Worm (Caenorhabditis elegans) whole organism, early embryonic: ENCODE data around the gene ints-6.

Experiments used
- B0310.2 ChIP-seq: sonication (generic microtip); optimal IDR thresholded peaks from 2 replicates; lab custom pipeline; 2016; ENCODE audit warnings: mild to moderate bottlenecking, missing genetic modification characterization, missing compliant biosample characterization
- F13C5.2 ChIP-seq: sonication (generic microtip); optimal IDR thresholded peaks from 2 replicates; lab custom pipeline; 2017; ENCODE audit warnings: mild to moderate bottlenecking, missing genetic modification characterization, inconsistent platforms, missing compliant biosample characterization
- aly-1 ChIP-seq: sonication (generic microtip); optimal IDR thresholded peaks from 2 replicates; lab custom pipeline; 2016; ENCODE audit warnings: missing genetic modification characterization, missing compliant biosample characterization
- ama-1 ChIP-seq: fragments of 150-350 bp; optimal IDR thresholded peaks from 2 replicates; lab custom pipeline; 2014
- ceh-13 ChIP-seq: fragments of 200-800 bp; sonication (Bioruptor generic); optimal IDR thresholded peaks from 2 replicates; lab custom pipeline; 2018; ENCODE audit warnings: mild to moderate bottlenecking, missing genetic modification characterization, missing compliant biosample characterization
- ceh-36 ChIP-seq: sonication (generic microtip); optimal IDR thresholded peaks from 2 replicates; lab custom pipeline; 2016; ENCODE audit warnings: missing genetic modification characterization, inconsistent platforms, missing compliant biosample characterization
- ets-7 ChIP-seq: sonication (generic microtip); optimal IDR thresholded peaks from 2 replicates; lab custom pipeline; 2016; ENCODE audit warnings: missing genotype, missing genetic modification characterization, missing compliant biosample characterization
- flt-1 ChIP-seq: fragments of 200-800 bp; sonication (Bioruptor generic); IDR thresholded peaks from 2 replicates; pipeline ENCODE4 v1.3.6; 2022; ENCODE audit warnings: missing genetic modification characterization, missing compliant biosample characterization
- hmbx-1 ChIP-seq: sonication (generic microtip); optimal IDR thresholded peaks from 2 replicates; lab custom pipeline; 2016; ENCODE audit warnings: mild to moderate bottlenecking, missing genetic modification characterization, missing compliant biosample characterization
- hmg-4 ChIP-seq: fragments of 200-800 bp; sonication (Bioruptor generic); optimal IDR thresholded peaks from 2 replicates; lab custom pipeline; 2018; ENCODE audit warnings: mild to moderate bottlenecking, missing genetic modification characterization, missing compliant biosample characterization
- hnd-1 ChIP-seq: sonication (generic microtip); optimal IDR thresholded peaks from 2 replicates; lab custom pipeline; 2016; ENCODE audit warnings: missing genetic modification characterization, missing compliant biosample characterization
- pes-1 ChIP-seq: fragments of 200-800 bp; sonication (Bioruptor generic); IDR thresholded peaks from 2 replicates; pipeline ENCODE4 v1.3.6; 2022; ENCODE audit warnings: missing genetic modification reagents, missing genetic modification characterization, missing compliant biosample characterization
- scrt-1 ChIP-seq: fragments of 200-800 bp; sonication (Bioruptor generic); IDR thresholded peaks from 2 replicates; pipeline ENCODE4 v1.3.6; 2022; ENCODE audit warnings: missing genetic modification characterization, missing compliant biosample characterization
- sea-1 ChIP-seq: fragments of 200-800 bp; sonication (Bioruptor generic); conservative IDR thresholded peaks from 2 replicates; pipeline ENCODE4 v1.3.6; 2022; ENCODE audit warnings: missing genetic modification characterization, missing compliant biosample characterization
- tbx-11 ChIP-seq: fragments of 200-800 bp; sonication (Bioruptor generic); IDR thresholded peaks from 2 replicates; pipeline ENCODE4 v1.3.6; 2022; ENCODE audit warnings: missing genetic modification characterization, missing compliant biosample characterization
- tbx-37 ChIP-seq: fragments of 200-800 bp; sonication (Bioruptor generic); conservative IDR thresholded peaks from 2 replicates; pipeline ENCODE4 v1.3.6; 2022; ENCODE audit warnings: missing genetic modification reagents, missing genetic modification characterization, missing compliant biosample characterization
- tra-4 ChIP-seq: sonication (generic microtip); optimal IDR thresholded peaks from 2 replicates; lab custom pipeline; 2017; ENCODE audit warnings: missing genetic modification characterization, missing compliant biosample characterization

The ints-6 gene

ce11 chrIV:8665778-8666177, 25.8 kb upstream of the ints-6 start:
- TF ChIP-seq ceh-36 (tag; lab: Kevin White, UChicago) (no peak), ama-1 (lab: Kevin White, UChicago) (no peak), F13C5.2 (tag; lab: Kevin White, UChicago) (no peak), tbx-37 (GFP tag; lab: Robert Waterston, UW) (no peak), aly-1 (tag; lab: Kevin White, UChicago) (no peak), sea-1 (GFP tag; lab: Robert Waterston, UW) (no peak), hmbx-1 (tag; lab: Kevin White, UChicago) (no peak), B0310.2 (no peak), hmg-4 (no peak), tbx-11 (GFP tag; lab: Robert Waterston, UW) (no peak), ceh-13 (no peak), tra-4 (tag; lab: Kevin White, UChicago) (no peak), ets-7 (tag; lab: Kevin White, UChicago) (no peak), scrt-1 (no peak), hnd-1 (tag; lab: Kevin White, UChicago) (no peak), flt-1 (GFP tag; lab: Robert Waterston, UW) (no peak)

- TF ChIP-seq scrt-1 (no peak), ceh-36 (tag; lab: Kevin White, UChicago) (no peak), sea-1 (GFP tag; lab: Robert Waterston, UW) (no peak), tbx-37 (GFP tag; lab: Robert Waterston, UW) (no peak), F13C5.2 (tag; lab: Kevin White, UChicago) (no peak), hmbx-1 (tag; lab: Kevin White, UChicago) (no peak), B0310.2 (no peak), hnd-1 (tag; lab: Kevin White, UChicago) (no peak), tbx-11 (GFP tag; lab: Robert Waterston, UW) (no peak), ceh-13 (no peak), pes-1 (no peak), hmg-4 (no peak), ets-7 (tag; lab: Kevin White, UChicago) (no peak), tra-4 (tag; lab: Kevin White, UChicago) (no peak), ama-1 (lab: Kevin White, UChicago) (no peak), aly-1 (tag; lab: Kevin White, UChicago) (no peak), flt-1 (GFP tag; lab: Robert Waterston, UW) (no peak)
Observed at ce11 chrIV:8668635-8669034, 22.9 kb upstream of the ints-6 start, which contains the start of gene cdh-5. Gene cdh-5 (plus strand): TSS chrIV:8668935.

ce11 chrIV:8673733-8674375, 17.7 kb upstream of the ints-6 start:
- no peak for TF ChIP-seq ceh-36 (tag; lab: Kevin White, UChicago)
- TF ChIP-seq hmbx-1 (tag; lab: Kevin White, UChicago), result no peak
- TF ChIP-seq hnd-1 (tag; lab: Kevin White, UChicago), result no peak
- TF ChIP-seq ets-7 (tag; lab: Kevin White, UChicago), result no peak
- no peak for TF ChIP-seq ama-1 (lab: Kevin White, UChicago)
- TF ChIP-seq sea-1 (GFP tag; lab: Robert Waterston, UW), result no peak
- TF ChIP-seq ceh-13, result no peak
- TF ChIP-seq tra-4 (tag; lab: Kevin White, UChicago), result no peak
- no peak for TF ChIP-seq scrt-1

- TF ChIP-seq hmg-4 (no peak), hmbx-1 (tag; lab: Kevin White, UChicago) (no peak), tra-4 (tag; lab: Kevin White, UChicago) (no peak), F13C5.2 (tag; lab: Kevin White, UChicago) (no peak)
Observed at ce11 chrIV:8677303-8677702, 14.2 kb upstream of the ints-6 start, which contains the start of gene F08B4.8. Gene F08B4.8 (plus strand): TSS chrIV:8677603.

- TF ChIP-seq tbx-11 (GFP tag; lab: Robert Waterston, UW) (no peak), B0310.2 (no peak), sea-1 (GFP tag; lab: Robert Waterston, UW) (no peak), flt-1 (GFP tag; lab: Robert Waterston, UW) (no peak), hmg-4 (no peak), ama-1 (lab: Kevin White, UChicago) (no peak), ceh-36 (tag; lab: Kevin White, UChicago) (no peak), ceh-13 (no peak), scrt-1 (no peak), tbx-37 (GFP tag; lab: Robert Waterston, UW) (no peak), aly-1 (tag; lab: Kevin White, UChicago) (no peak), ets-7 (tag; lab: Kevin White, UChicago) (no peak), hnd-1 (tag; lab: Kevin White, UChicago) (no peak), pes-1 (no peak), F13C5.2 (tag; lab: Kevin White, UChicago) (no peak), hmbx-1 (tag; lab: Kevin White, UChicago) (no peak), tra-4 (tag; lab: Kevin White, UChicago) (no peak)
Observed at ce11 chrIV:8679225-8679624, 12.3 kb upstream of the ints-6 start, which contains the start of gene nlp-60. Gene nlp-60 (minus strand): TSS chrIV:8679325.

- no peak for TF ChIP-seq aly-1 (tag; lab: Kevin White, UChicago)
- no peak for TF ChIP-seq hnd-1 (tag; lab: Kevin White, UChicago)
- TF ChIP-seq ceh-36 (tag; lab: Kevin White, UChicago), result no peak
- TF ChIP-seq flt-1 (GFP tag; lab: Robert Waterston, UW), result no peak
- TF ChIP-seq ceh-13, result no peak
- TF ChIP-seq hmg-4, result no peak
- no peak for TF ChIP-seq F13C5.2 (tag; lab: Kevin White, UChicago)
- TF ChIP-seq pes-1, result no peak
- TF ChIP-seq ets-7 (tag; lab: Kevin White, UChicago), result no peak
- TF ChIP-seq sea-1 (GFP tag; lab: Robert Waterston, UW), result no peak
- TF ChIP-seq B0310.2, result no peak
- no peak for TF ChIP-seq scrt-1
- no peak for TF ChIP-seq hmbx-1 (tag; lab: Kevin White, UChicago)
- TF ChIP-seq tra-4 (tag; lab: Kevin White, UChicago), result no peak
- TF ChIP-seq ama-1 (lab: Kevin White, UChicago), result no peak
Observed at ce11 chrIV:8686510-8686909, 5.0 kb upstream of the ints-6 start, which contains the start of gene pole-2. Gene pole-2 (minus strand): TSS chrIV:8686610.

- TF ChIP-seq scrt-1 (no peak), flt-1 (GFP tag; lab: Robert Waterston, UW) (no peak), ama-1 (lab: Kevin White, UChicago) (no peak), ceh-36 (tag; lab: Kevin White, UChicago) (no peak), hmg-4 (no peak), F13C5.2 (tag; lab: Kevin White, UChicago) (no peak), B0310.2 (no peak)
Observed at ce11 chrIV:8686966-8687365, 4.6 kb upstream of the ints-6 start.
